ENCODE assay signal across 6 fruit fly cellular contexts in the genomic region with DNA sequence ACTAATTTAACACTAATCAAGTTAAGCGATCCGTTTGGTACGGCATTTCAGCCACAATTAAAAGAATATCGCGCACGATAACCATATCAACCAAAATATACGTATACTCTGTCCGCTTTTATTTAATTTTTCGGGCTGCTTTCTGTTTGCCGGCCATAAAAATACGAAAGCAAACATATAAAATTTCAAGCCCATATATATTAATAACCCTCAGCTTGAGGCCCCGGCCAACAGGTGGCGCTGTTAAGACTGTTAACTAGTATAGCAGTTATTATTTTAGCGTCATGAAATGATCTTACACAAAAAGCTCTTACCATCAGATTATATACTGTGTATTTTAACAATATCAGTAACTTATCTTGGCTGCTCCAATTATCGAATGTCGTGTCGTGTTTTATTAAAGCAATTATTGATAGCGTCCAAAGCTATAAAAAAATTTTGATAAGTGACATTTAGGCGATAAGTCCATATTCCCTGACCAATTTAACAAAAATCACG.
TF ChIP-seq lines count a peak whose summit lies in the region.

A gene (minus strand): TSS at position 51 of the 498 bp plus-strand sequence.

- peak; percentile 67 to 74 for TF ChIP-seq CTCF in S2 (optimal IDR thresholded peaks at IDR 0.05; lab: Kevin White, UChicago)
- TF ChIP-seq CTCF in whole organism, embryonic (GFP tag; optimal IDR thresholded peaks at IDR 0.05; lab: Kevin White, UChicago): peak; percentile 90

TF ChIP-seq in whole organism, adult, 20 proteins besides CTCF, POLR2A, EP300 and RAD21:
- TF ChIP-seq bab1 (GFP tag; optimal IDR thresholded peaks at IDR 0.05; lab: Kevin White, UChicago): peak; percentile 3
- TF ChIP-seq kay (GFP tag; lab: Kevin White, UChicago; ENCODE audit: borderline replicate concordance): peak; percentile 38
- no peak for TF ChIP-seq CG33017 (tag; optimal IDR thresholded peaks at IDR 0.05; lab: Kevin White, UChicago)
- no peak for TF ChIP-seq CG14711 (tag; optimal IDR thresholded peaks at IDR 0.05; lab: Kevin White, UChicago)
- TF ChIP-seq Hr96 (GFP tag; optimal IDR thresholded peaks at IDR 0.05; lab: Kevin White, UChicago): peak; percentile 25
- peak; percentile 0 for TF ChIP-seq CG7101 (tag; optimal IDR thresholded peaks at IDR 0.05; lab: Kevin White, UChicago)
- TF ChIP-seq Crg-1 (GFP tag; optimal IDR thresholded peaks at IDR 0.05; lab: Kevin White, UChicago): no peak
- TF ChIP-seq Clk (GFP tag; optimal IDR thresholded peaks at IDR 0.05; lab: Kevin White, UChicago): no peak
- TF ChIP-seq CG5204 (GFP tag; optimal IDR thresholded peaks at IDR 0.05; lab: Kevin White, UChicago): peak; percentile 3
- no peak for TF ChIP-seq toe (GFP tag; optimal IDR thresholded peaks at IDR 0.05; lab: Kevin White, UChicago)
- no peak for TF ChIP-seq pad (GFP tag; optimal IDR thresholded peaks at IDR 0.05; lab: Kevin White, UChicago)
- no peak for TF ChIP-seq ovo (GFP tag; optimal IDR thresholded peaks at IDR 0.05; lab: Kevin White, UChicago)

TF ChIP-seq in whole organism, embryonic, 481 proteins besides CTCF, POLR2A, EP300 and RAD21 (continues in another document):
- peak in 1 of 2 experiments; percentile 70 for TF ChIP-seq Pdp1 (GFP tag; optimal IDR thresholded peaks at IDR 0.05; lab: Kevin White, UChicago)
- TF ChIP-seq CG18619 (GFP tag; optimal IDR thresholded peaks at IDR 0.05; lab: Kevin White, UChicago): no peak
- peak in 1 of 2 experiments; percentile 11 for TF ChIP-seq Hr51 (GFP tag; optimal IDR thresholded peaks at IDR 0.05; lab: Kevin White, UChicago)
- TF ChIP-seq CG8478 (optimal IDR thresholded peaks at IDR 0.05; lab: Kevin White, UChicago): no peak
- peak; percentile 53 for TF ChIP-seq grn (GFP tag; optimal IDR thresholded peaks at IDR 0.05; lab: Kevin White, UChicago)
- TF ChIP-seq CG11504 (tag; optimal IDR thresholded peaks at IDR 0.05; lab: Kevin White, UChicago): peak; percentile 27
- TF ChIP-seq tup (GFP tag; optimal IDR thresholded peaks at IDR 0.05; lab: Kevin White, UChicago): no peak
- TF ChIP-seq CG17385 (GFP tag; optimal IDR thresholded peaks at IDR 0.05; lab: Kevin White, UChicago): no peak
- no peak for TF ChIP-seq peb (GFP tag; IDR thresholded peaks at IDR 0.05; lab: Robert Waterston, UW)
- no peak for TF ChIP-seq Antp (GFP tag; optimal IDR thresholded peaks at IDR 0.05; lab: Kevin White, UChicago)
- 0 out of 4 replicates have a peak, but pooled peaks have one; percentile 11 for TF ChIP-seq chinmo (GFP tag; IDR thresholded peaks at IDR 0.05; lab: Robert Waterston, UW; ENCODE audit: partially characterized antibody)
- TF ChIP-seq odd (GFP tag; optimal IDR thresholded peaks at IDR 0.05; lab: Kevin White, UChicago): peak; percentile 17
- peak; percentile 2 for TF ChIP-seq kni (GFP tag; optimal IDR thresholded peaks at IDR 0.05; lab: Kevin White, UChicago)
- no peak for TF ChIP-seq Gug (GFP tag; IDR thresholded peaks at IDR 0.05; lab: Robert Waterston, UW)
- TF ChIP-seq Sox100B (GFP tag; optimal IDR thresholded peaks at IDR 0.05; lab: Kevin White, UChicago): peak; percentile 30
- TF ChIP-seq CG8290 (GFP tag; optimal IDR thresholded peaks at IDR 0.05; lab: Kevin White, UChicago): peak; percentile 20
- no peak for TF ChIP-seq CG8290 (tag; optimal IDR thresholded peaks at IDR 0.05; lab: Kevin White, UChicago)
- peak; percentile 32 for TF ChIP-seq sens (GFP tag; lab: Kevin White, UChicago)

TF ChIP-seq in whole organism, prepupa, 60 proteins besides CTCF, POLR2A, EP300 and RAD21:
- TF ChIP-seq vri (GFP tag; optimal IDR thresholded peaks at IDR 0.05; lab: Kevin White, UChicago): peak; percentile 52
- no peak for TF ChIP-seq Gug (GFP tag; IDR thresholded peaks at IDR 0.05; lab: Robert Waterston, UW)
- no peak for TF ChIP-seq pdm3 (GFP tag; optimal IDR thresholded peaks at IDR 0.05; lab: Kevin White, UChicago)
- TF ChIP-seq CG6808 (GFP tag; optimal IDR thresholded peaks at IDR 0.05; lab: Kevin White, UChicago): no peak
- TF ChIP-seq Eip75B (GFP tag; optimal IDR thresholded peaks at IDR 0.05; lab: Kevin White, UChicago): no peak
- TF ChIP-seq CG10669 (GFP tag; optimal IDR thresholded peaks at IDR 0.05; lab: Kevin White, UChicago): no peak
- TF ChIP-seq dsx (GFP tag; optimal IDR thresholded peaks at IDR 0.05; lab: Kevin White, UChicago; ENCODE audit: poor library complexity, severe bottlenecking): no peak
- no peak for TF ChIP-seq Sox15 (GFP tag; optimal IDR thresholded peaks at IDR 0.05; lab: Kevin White, UChicago)
- no peak for TF ChIP-seq Hr38 (GFP tag; optimal IDR thresholded peaks at IDR 0.05; lab: Kevin White, UChicago)
- no peak for TF ChIP-seq Blimp-1 (GFP tag; optimal IDR thresholded peaks at IDR 0.05; lab: Kevin White, UChicago)
- TF ChIP-seq Ets96B (tag; optimal IDR thresholded peaks at IDR 0.05; lab: Kevin White, UChicago): no peak
- TF ChIP-seq dac (GFP tag; optimal IDR thresholded peaks at IDR 0.05; lab: Kevin White, UChicago): no peak
- TF ChIP-seq Eip78C (GFP tag; lab: Kevin White, UChicago): peak; percentile 20
- TF ChIP-seq fkh (GFP tag; optimal IDR thresholded peaks at IDR 0.05; lab: Kevin White, UChicago): peak; percentile 57
- no peak for TF ChIP-seq CG15336 (GFP tag; IDR thresholded peaks at IDR 0.05; lab: Robert Waterston, UW)
- TF ChIP-seq CG31627 (GFP tag; optimal IDR thresholded peaks at IDR 0.05; lab: Kevin White, UChicago): no peak
- no peak for TF ChIP-seq CG11902 (GFP tag; optimal IDR thresholded peaks at IDR 0.05; lab: Kevin White, UChicago)

TF ChIP-seq in whole organism, pupa, 21 proteins besides CTCF, POLR2A, EP300 and RAD21:
- TF ChIP-seq Ets98B (GFP tag; IDR thresholded peaks at IDR 0.05; lab: Robert Waterston, UW) (no peak), EcR (GFP tag; optimal IDR thresholded peaks at IDR 0.05; lab: Kevin White, UChicago) (peak; percentile 81), D1 (tag; optimal IDR thresholded peaks at IDR 0.05; lab: Kevin White, UChicago) (peak; percentile 13)

TF ChIP-seq in whole organism, wandering third instar larva, 38 proteins besides CTCF, POLR2A, EP300 and RAD21:
- TF ChIP-seq CrebA (GFP tag; optimal IDR thresholded peaks at IDR 0.05; lab: Kevin White, UChicago; ENCODE audit: borderline replicate concordance): peak; percentile 71
- TF ChIP-seq CG32264 (GFP tag; optimal IDR thresholded peaks at IDR 0.05; lab: Kevin White, UChicago): no peak
- no peak for TF ChIP-seq Jra (GFP tag; optimal IDR thresholded peaks at IDR 0.05; lab: Kevin White, UChicago)
- peak; percentile 11 for TF ChIP-seq h (GFP tag; optimal IDR thresholded peaks at IDR 0.05; lab: Kevin White, UChicago)
- peak; percentile 55 for TF ChIP-seq Sp1 (GFP tag; optimal IDR thresholded peaks at IDR 0.05; lab: Kevin White, UChicago)
- no peak for TF ChIP-seq CG9705 (GFP tag; optimal IDR thresholded peaks at IDR 0.05; lab: Kevin White, UChicago)
- TF ChIP-seq rgr (GFP tag; optimal IDR thresholded peaks at IDR 0.05; lab: Kevin White, UChicago): peak; percentile 11
- no peak for TF ChIP-seq Hr78 (GFP tag; optimal IDR thresholded peaks at IDR 0.05; lab: Kevin White, UChicago)
- no peak for TF ChIP-seq psq (GFP tag; optimal IDR thresholded peaks at IDR 0.05; lab: Kevin White, UChicago)
